Fruit fly (Drosophila melanogaster) whole organism, prepupa: Measurements from ENCODE around the gene CG4213.

ENCODE experiments used
- Ets21C ChIP-seq: fragments of 200-800 bp; sonication (Bioruptor generic); optimal IDR thresholded peaks from 3 replicates; lab custom pipeline; 2016; ENCODE audit warnings: missing biosample characterization, missing genetic modification characterization
- dac ChIP-seq: fragments of 200-800 bp; sonication (Bioruptor generic); optimal IDR thresholded peaks from 2 replicates; lab custom pipeline; 2017; ENCODE audit warnings: missing biosample characterization, mild to moderate bottlenecking, missing genetic modification characterization
- lz ChIP-seq: fragments of 200-800 bp; sonication (Bioruptor generic); optimal IDR thresholded peaks from 3 replicates; lab custom pipeline; 2016; ENCODE audit warnings: missing biosample characterization, missing genetic modification characterization
- svp ChIP-seq: fragments of 200-800 bp; sonication (Bioruptor generic); peaks from one replicate; lab custom pipeline; 2016; ENCODE audit warnings: missing biosample characterization, missing genetic modification characterization

dm6 chr2L:430820-431628 is 29.0 kb upstream of the CG4213 start, which contains the start of gene ex:
- TF ChIP-seq dac (GFP tag; lab: Kevin White, UChicago) = no peak
- TF ChIP-seq lz = no peak
- no peak for TF ChIP-seq Ets21C (GFP tag; lab: Kevin White, UChicago)
- TF ChIP-seq svp (GFP tag; lab: Kevin White, UChicago) = peak; percentile 77
